Worm (Caenorhabditis elegans): Measurements from ENCODE around the gene T26C5.2.

Gene T26C5.2

DNA sequence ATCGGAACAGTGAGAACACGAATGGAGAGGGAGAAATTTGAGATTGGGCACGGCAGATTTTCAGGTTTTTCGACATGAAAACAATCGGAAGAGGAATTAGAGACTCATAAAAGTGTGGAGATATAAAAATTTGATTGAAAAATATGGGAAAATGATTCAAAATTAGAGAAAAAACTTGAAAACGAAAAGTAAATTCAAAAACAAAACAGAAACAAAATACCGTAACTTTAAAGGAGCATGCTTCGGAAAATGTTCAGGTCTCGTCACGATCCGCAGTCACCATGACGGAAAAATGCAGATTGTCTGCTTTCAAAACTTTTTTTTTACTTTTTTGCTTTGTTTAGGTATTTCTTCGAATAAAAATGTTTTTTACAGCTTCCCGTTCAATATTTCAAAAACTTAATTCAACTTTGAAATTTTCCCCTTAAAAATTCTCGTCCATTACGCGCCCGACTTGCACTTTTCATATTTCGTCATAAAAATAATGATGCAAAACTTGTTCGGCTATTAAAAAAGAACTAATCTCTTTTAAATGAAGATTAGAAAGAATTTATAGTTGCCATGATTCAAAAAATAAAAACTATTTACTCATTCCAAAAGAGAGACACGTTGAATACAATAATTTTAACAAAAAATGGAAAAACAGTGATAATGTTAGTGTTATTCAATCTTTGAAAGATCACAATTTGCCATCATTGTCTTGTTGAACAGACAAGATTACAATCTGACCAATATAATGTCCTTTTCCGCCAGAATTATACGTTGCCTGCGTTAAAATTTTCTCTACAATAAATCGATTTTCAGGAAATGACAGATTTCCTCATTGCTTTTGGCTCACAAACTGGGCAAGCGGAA is 52.4 kb downstream of the T26C5.2 start, which contains the start of gene mtrr-1 (continued):
- TF ChIP-seq Y5F2A.4 (GFP tag; optimal IDR thresholded peaks at IDR 0.05) (no peak), lin-1 (GFP tag; IDR thresholded peaks at IDR 0.05) (0 out of 2 replicates have a peak, but pooled peaks have one; percentile 9)
